2 fruit fly cellular contexts compared by ENCODE assay signal in the genomic region with DNA sequence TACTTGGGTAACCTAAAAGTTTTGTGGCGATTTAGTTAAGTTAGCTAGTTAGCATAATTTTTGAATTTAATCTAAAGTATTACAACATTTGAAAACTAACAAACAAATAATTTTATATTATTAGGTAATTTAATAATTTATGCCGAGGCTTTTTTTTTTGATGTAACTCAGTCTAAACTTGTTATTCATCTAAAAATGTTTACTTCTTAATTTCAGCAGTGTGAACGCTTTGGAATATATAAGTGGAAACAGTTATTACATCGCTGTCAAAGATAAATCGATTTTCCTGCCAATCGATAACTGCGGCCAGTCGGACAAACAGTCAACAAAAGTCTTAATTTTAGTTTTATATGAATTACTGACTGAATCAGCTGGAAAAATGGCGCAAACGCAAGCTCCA.
A peak's percentile ranks its signal among the peaks of the same experiment; 100 is the strongest.
TF ChIP-seq lines count a peak whose summit lies in the region.

A gene (plus strand): TSS at position 288 of the 400 bp plus-strand sequence.

TF ChIP-seq in whole organism, embryonic, 481 proteins besides CTCF, POLR2A, EP300 and RAD21 (continued from another document and continues in another):
- TF ChIP-seq CG10462 (GFP tag; optimal IDR thresholded peaks at IDR 0.05; lab: Kevin White, UChicago) (no peak), PHDP (tag; optimal IDR thresholded peaks at IDR 0.05; lab: Kevin White, UChicago) (peak; percentile 17), slp2 (GFP tag; optimal IDR thresholded peaks at IDR 0.05; lab: Kevin White, UChicago) (no peak), CG1832 (GFP tag; optimal IDR thresholded peaks at IDR 0.05; lab: Kevin White, UChicago) (no peak), ash1 (GFP tag; optimal IDR thresholded peaks at IDR 0.05; lab: Kevin White, UChicago) (no peak), hbn (GFP tag; IDR thresholded peaks at IDR 0.05; lab: Robert Waterston, UW; ENCODE audit: partially characterized antibody) (0 out of 2 replicates have a peak, but pooled peaks have one; percentile 22), CG2199 (GFP tag; IDR thresholded peaks at IDR 0.05; lab: Robert Waterston, UW) (no peak), z (GFP tag; IDR thresholded peaks at IDR 0.05; lab: Robert Waterston, UW) (no peak), CG2129 (GFP tag; IDR thresholded peaks at IDR 0.05; lab: Robert Waterston, UW; ENCODE audit: partially characterized antibody) (peak; percentile 24; the same call in 1 of the 2 replicates), zen (tag; optimal IDR thresholded peaks at IDR 0.05; lab: Kevin White, UChicago) (peak; percentile 27), lmd (GFP tag; IDR thresholded peaks at IDR 0.05; lab: Robert Waterston, UW) (peak; percentile 36; the same call in 1 of the 2 replicates), CG17385 (GFP tag; optimal IDR thresholded peaks at IDR 0.05; lab: Kevin White, UChicago) (no peak), CG16779 (GFP tag; IDR thresholded peaks at IDR 0.05; lab: Robert Waterston, UW) (no peak), CG7987 (GFP tag; optimal IDR thresholded peaks at IDR 0.05; lab: Kevin White, UChicago) (no peak), CG17186 (GFP tag; optimal IDR thresholded peaks at IDR 0.05; lab: Kevin White, UChicago) (no peak), CG4404 (GFP tag; IDR thresholded peaks at IDR 0.05; lab: Robert Waterston, UW) (no peak), ato (GFP tag; IDR thresholded peaks at IDR 0.05; lab: Robert Waterston, UW; ENCODE audit: partially characterized antibody) (peak; percentile 25; the same call in 1 of the 2 replicates), CG17361 (GFP tag; IDR thresholded peaks at IDR 0.05; lab: Robert Waterston, UW) (peak; percentile 61; the same call in 2 of the 3 replicates), onecut (GFP tag; IDR thresholded peaks at IDR 0.05; lab: Robert Waterston, UW) (no peak), h (optimal IDR thresholded peaks at IDR 0.05; lab: Kevin White, UChicago) (no peak), CG34224 (GFP tag; IDR thresholded peaks at IDR 0.05; lab: Robert Waterston, UW; ENCODE audit: partially characterized antibody) (peak; percentile 56), Chrac-16 (GFP tag; optimal IDR thresholded peaks at IDR 0.05; lab: Kevin White, UChicago) (peak; percentile 20), CoRest (tag; optimal IDR thresholded peaks at IDR 0.05; lab: Kevin White, UChicago) (peak; percentile 46), fd102C (GFP tag; optimal IDR thresholded peaks at IDR 0.05; lab: Kevin White, UChicago) (no peak), sqz (GFP tag; optimal IDR thresholded peaks at IDR 0.05; lab: Kevin White, UChicago) (no peak), hb (GFP tag; IDR thresholded peaks at IDR 0.05; lab: Robert Waterston, UW; ENCODE audit: partially characterized antibody) (0 out of 3 replicates have a peak, but pooled peaks have one; percentile 53), Opbp (GFP tag; IDR thresholded peaks at IDR 0.05; lab: Robert Waterston, UW; ENCODE audit: partially characterized antibody) (0 out of 3 replicates have a peak, but pooled peaks have one; percentile 21), Xbp1 (GFP tag; optimal IDR thresholded peaks at IDR 0.05; lab: Kevin White, UChicago) (peak; percentile 50), CG18262 (tag; optimal IDR thresholded peaks at IDR 0.05; lab: Kevin White, UChicago) (no peak), CG7357 (GFP tag; IDR thresholded peaks at IDR 0.05; lab: Robert Waterston, UW) (peak; percentile 99), B-H1 (GFP tag; IDR thresholded peaks at IDR 0.05; lab: Robert Waterston, UW) (no peak), Atf-2 (GFP tag; optimal IDR thresholded peaks at IDR 0.05; lab: Kevin White, UChicago) (no peak), amos (GFP tag; IDR thresholded peaks at IDR 0.05; lab: Robert Waterston, UW; ENCODE audit: partially characterized antibody) (peak; percentile 63), pan (optimal IDR thresholded peaks at IDR 0.05; lab: Kevin White, UChicago) (no peak), pan (GFP tag; optimal IDR thresholded peaks at IDR 0.05 in 1 of 2, IDR thresholded peaks at IDR 0.05 in 1 of 2) (peak in 1 of 2 experiments; percentile 19), CG3726 (GFP tag; IDR thresholded peaks at IDR 0.05; lab: Robert Waterston, UW) (no peak), NK7.1 (GFP tag; optimal IDR thresholded peaks at IDR 0.05; lab: Kevin White, UChicago) (no peak), Deaf1 (tag; optimal IDR thresholded peaks at IDR 0.05; lab: Kevin White, UChicago) (no peak), H2.0 (GFP tag; IDR thresholded peaks at IDR 0.05; lab: Robert Waterston, UW) (no peak), CG11247 (GFP tag; IDR thresholded peaks at IDR 0.05; lab: Robert Waterston, UW) (no peak), Ssrp (tag; optimal IDR thresholded peaks at IDR 0.05; lab: Kevin White, UChicago) (peak; percentile 29), HLH3B (GFP tag; IDR thresholded peaks at IDR 0.05; lab: Robert Waterston, UW) (no peak), gt (GFP tag; IDR thresholded peaks at IDR 0.05; lab: Robert Waterston, UW) (no peak), CG3847 (GFP tag; IDR thresholded peaks at IDR 0.05; lab: Robert Waterston, UW) (no peak), bbx (GFP tag; IDR thresholded peaks at IDR 0.05; lab: Robert Waterston, UW; ENCODE audit: partially characterized antibody) (peak; percentile 66), caup (GFP tag; optimal IDR thresholded peaks at IDR 0.05; lab: Kevin White, UChicago; ENCODE audit: severe bottlenecking) (no peak), ssp (GFP tag; IDR thresholded peaks at IDR 0.05; lab: Robert Waterston, UW) (peak; percentile 93), CG4730 (GFP tag; IDR thresholded peaks at IDR 0.05; lab: Robert Waterston, UW) (no peak), CG3838 (GFP tag; optimal IDR thresholded peaks at IDR 0.05; lab: Kevin White, UChicago) (no peak), CG2116 (GFP tag; optimal IDR thresholded peaks at IDR 0.05; lab: Kevin White, UChicago) (peak; percentile 53), Scr (GFP tag; IDR thresholded peaks at IDR 0.05; lab: Robert Waterston, UW; ENCODE audit: partially characterized antibody) (peak; percentile 56), unc-4 (GFP tag; IDR thresholded peaks at IDR 0.05; lab: Robert Waterston, UW; ENCODE audit: partially characterized antibody) (peak; percentile 46; the same call in 1 of the 2 replicates), sens (GFP tag; lab: Kevin White, UChicago) (no peak), CG14441 (GFP tag; IDR thresholded peaks at IDR 0.05; lab: Robert Waterston, UW) (no peak), sob (GFP tag; IDR thresholded peaks at IDR 0.05; lab: Robert Waterston, UW) (peak; percentile 28; the same call in 1 of the 2 replicates), CG7963 (GFP tag; IDR thresholded peaks at IDR 0.05; lab: Robert Waterston, UW; ENCODE audit: partially characterized antibody) (peak; percentile 69), zf30C (GFP tag; optimal IDR thresholded peaks at IDR 0.05; lab: Kevin White, UChicago) (no peak), sr (GFP tag; IDR thresholded peaks at IDR 0.05; lab: Robert Waterston, UW) (no peak), CG14667 (GFP tag; IDR thresholded peaks at IDR 0.05; lab: Robert Waterston, UW) (no peak), ham (GFP tag; IDR thresholded peaks at IDR 0.05; lab: Robert Waterston, UW) (no peak), CG9876 (GFP tag; optimal IDR thresholded peaks at IDR 0.05; lab: Kevin White, UChicago) (no peak)

TF ChIP-seq in whole organism, prepupa, 60 proteins besides CTCF, POLR2A, EP300 and RAD21 (continued from another document):
- no peak for TF ChIP-seq Met (GFP tag; optimal IDR thresholded peaks at IDR 0.05; lab: Kevin White, UChicago)
